Fruit fly (Drosophila melanogaster) whole organism, embryonic: ENCODE measurements around the gene Ostgamma.

ENCODE experiments used
- Atf-2 ChIP-seq: fragments of 200-800 bp; sonication (Bioruptor generic); optimal IDR thresholded peaks from 2 replicates; lab custom pipeline; 2016; ENCODE audit warnings: missing biosample characterization, missing genetic modification characterization
- Atf3 ChIP-seq: fragments of 200-800 bp; sonication (Bioruptor generic); optimal IDR thresholded peaks from 3 replicates; lab custom pipeline; 2016; ENCODE audit warnings: missing biosample characterization, missing genetic modification characterization
- B-H1 ChIP-seq: fragments of 200-800 bp; sonication (Bioruptor generic); IDR thresholded peaks from 3 replicates; pipeline ENCODE4 v1.3.6; 2022; ENCODE audit warnings: missing biosample characterization, missing genetic modification characterization
- Bgb ChIP-seq: fragments of 200-800 bp; sonication (Bioruptor generic); IDR thresholded peaks from 2 replicates; pipeline ENCODE4 v1.3.6; 2022; ENCODE audit warnings: missing biosample characterization, missing genetic modification characterization; ENCODE audit not compliant: partially characterized antibody
- C15 ChIP-seq: fragments of 200-800 bp; sonication (Bioruptor generic); IDR thresholded peaks from 3 replicates; pipeline ENCODE4 v1.3.6; 2022; ENCODE audit warnings: missing biosample characterization, missing genetic modification characterization
- CG10267 ChIP-seq: fragments of 200-800 bp; sonication (Bioruptor generic); optimal IDR thresholded peaks from 2 replicates; lab custom pipeline; 2018; ENCODE audit warnings: missing biosample characterization, mild to moderate bottlenecking, missing genetic modification characterization, moderate library complexity
- CG10565 ChIP-seq: fragments of 200-800 bp; sonication (Bioruptor generic); optimal IDR thresholded peaks from 3 replicates; lab custom pipeline; 2016; ENCODE audit warnings: missing biosample characterization, mild to moderate bottlenecking, missing genetic modification characterization
- CG10979 ChIP-seq: fragments of 200-800 bp; sonication (Bioruptor generic); optimal IDR thresholded peaks from 2 replicates; lab custom pipeline; 2018; ENCODE audit warnings: missing biosample characterization, mild to moderate bottlenecking, missing genetic modification characterization, moderate library complexity
- CG11504 ChIP-seq: fragments of 200-800 bp; sonication (Bioruptor generic); optimal IDR thresholded peaks from 3 replicates; lab custom pipeline; 2019; ENCODE audit warnings: missing biosample characterization, mild to moderate bottlenecking, missing genetic modification characterization, moderate library complexity
- CG13123 ChIP-seq: fragments of 200-800 bp; sonication (Bioruptor generic); optimal IDR thresholded peaks from 2 replicates; lab custom pipeline; 2016; ENCODE audit warnings: missing biosample characterization, missing genetic modification characterization
- CG13775 ChIP-seq: fragments of 200-800 bp; sonication (Bioruptor generic); optimal IDR thresholded peaks from 3 replicates; lab custom pipeline; 2017; ENCODE audit warnings: missing biosample characterization, mild to moderate bottlenecking, missing genetic modification characterization
- CG14667 ChIP-seq: fragments of 200-800 bp; sonication (Bioruptor generic); IDR thresholded peaks from 2 replicates; pipeline ENCODE4 v1.3.6; 2022; ENCODE audit warnings: missing biosample characterization, missing genetic modification characterization
- CG16779 ChIP-seq: fragments of 200-800 bp; sonication (Bioruptor generic); IDR thresholded peaks from 2 replicates; pipeline ENCODE4 v1.3.6; 2022; ENCODE audit warnings: missing biosample characterization, missing genetic modification characterization
- CG17568 ChIP-seq: fragments of 200-800 bp; sonication (Bioruptor generic); optimal IDR thresholded peaks from 2 replicates; lab custom pipeline; 2018; ENCODE audit warnings: missing biosample characterization, mild to moderate bottlenecking, missing genetic modification characterization, moderate library complexity
- CG2889 ChIP-seq: fragments of 200-800 bp; sonication (Bioruptor generic); IDR thresholded peaks from 3 replicates; pipeline ENCODE4 v1.3.6; 2022; ENCODE audit warnings: missing biosample characterization, missing genetic modification characterization
- CG3065 ChIP-seq: fragments of 200-800 bp; sonication (Bioruptor generic); optimal IDR thresholded peaks from 2 replicates; lab custom pipeline; 2016; ENCODE audit warnings: missing biosample characterization, missing genetic modification characterization
- CG4282 ChIP-seq: fragments of 200-800 bp; sonication (Bioruptor generic); optimal IDR thresholded peaks from 2 replicates; lab custom pipeline; 2016; ENCODE audit warnings: missing biosample characterization, missing genetic modification characterization
- CG4854 ChIP-seq: fragments of 200-800 bp; sonication (Bioruptor generic); optimal IDR thresholded peaks from 2 replicates; lab custom pipeline; 2016; ENCODE audit warnings: missing biosample characterization, missing genetic modification characterization, inconsistent platforms
- CG5180 ChIP-seq: fragments of 200-800 bp; sonication (Bioruptor generic); optimal IDR thresholded peaks from 3 replicates; lab custom pipeline; 2017; ENCODE audit warnings: missing biosample characterization, missing genetic modification characterization, mild to moderate bottlenecking, moderate library complexity, missing genetic modification reagents
- CG6272 ChIP-seq: fragments of 200-800 bp; sonication (Bioruptor generic); IDR thresholded peaks from 2 replicates; pipeline ENCODE4 v1.3.6; 2022; ENCODE audit warnings: missing biosample characterization, missing genetic modification characterization
- CG6654 ChIP-seq: fragments of 200-800 bp; sonication (Bioruptor generic); optimal IDR thresholded peaks from 2 replicates; lab custom pipeline; 2017; ENCODE audit warnings: missing biosample characterization, mild to moderate bottlenecking, missing genetic modification characterization
- CG6765 ChIP-seq: fragments of 200-800 bp; sonication (Bioruptor generic); optimal IDR thresholded peaks from 3 replicates; lab custom pipeline; 2017; ENCODE audit warnings: missing biosample characterization, mild to moderate bottlenecking, missing genetic modification characterization
- CG6854 ChIP-seq: fragments of 200-800 bp; sonication (Bioruptor generic); optimal IDR thresholded peaks from 3 replicates; lab custom pipeline; 2017; ENCODE audit warnings: missing biosample characterization, mild to moderate bottlenecking, missing genetic modification characterization
- CG7963 ChIP-seq: fragments of 200-800 bp; sonication (Bioruptor generic); IDR thresholded peaks from 3 replicates; pipeline ENCODE4 v1.3.6; 2022; ENCODE audit warnings: missing biosample characterization, missing genetic modification characterization; ENCODE audit not compliant: partially characterized antibody
- CG9876 ChIP-seq: fragments of 200-800 bp; sonication (Bioruptor generic); optimal IDR thresholded peaks from 2 replicates; lab custom pipeline; 2016; ENCODE audit warnings: missing biosample characterization, missing genetic modification characterization
- D19B ChIP-seq: fragments of 200-800 bp; sonication (Bioruptor generic); optimal IDR thresholded peaks from 2 replicates; lab custom pipeline; 2017; ENCODE audit warnings: missing biosample characterization, mild to moderate bottlenecking, missing genetic modification characterization
- Doc2 ChIP-seq: fragments of 200-800 bp; sonication (Bioruptor generic); IDR thresholded peaks from 2 replicates; pipeline ENCODE4 v1.3.6; 2022; ENCODE audit warnings: missing biosample characterization, missing genetic modification characterization
- Drgx ChIP-seq: fragments of 200-800 bp; sonication (Bioruptor generic); IDR thresholded peaks from 2 replicates; pipeline ENCODE4 v1.3.6; 2022; ENCODE audit warnings: missing biosample characterization, missing genetic modification characterization
- Fer1 ChIP-seq: fragments of 200-800 bp; sonication (Bioruptor generic); optimal IDR thresholded peaks from 2 replicates; lab custom pipeline; 2017; ENCODE audit warnings: missing biosample characterization, mild to moderate bottlenecking, missing genetic modification characterization
- Fer2 ChIP-seq: fragments of 200-800 bp; sonication (Bioruptor generic); optimal IDR thresholded peaks from 2 replicates; lab custom pipeline; 2018; ENCODE audit warnings: missing biosample characterization, mild to moderate bottlenecking, missing genetic modification characterization, moderate library complexity
- al ChIP-seq: fragments of 200-800 bp; sonication (Bioruptor generic); IDR thresholded peaks from 2 replicates; pipeline ENCODE4 v1.3.6; 2022; ENCODE audit warnings: missing biosample characterization, missing genetic modification characterization
- az2 ChIP-seq: fragments of 200-800 bp; sonication (Bioruptor generic); optimal IDR thresholded peaks from 3 replicates; lab custom pipeline; 2016; ENCODE audit warnings: missing biosample characterization, missing genetic modification characterization
- ci ChIP-seq: fragments of 200-800 bp; sonication (Bioruptor generic); IDR thresholded peaks from 3 replicates; pipeline ENCODE4 v1.3.6; 2022; ENCODE audit warnings: missing biosample characterization, missing genetic modification characterization
- dm ChIP-seq: fragments of 200-800 bp; sonication (Bioruptor generic); optimal IDR thresholded peaks from 3 replicates; lab custom pipeline; 2016; ENCODE audit warnings: missing biosample characterization, missing genetic modification characterization
- fru ChIP-seq: fragments of >200 bp; optimal IDR thresholded peaks from 2 replicates; lab custom pipeline; 2017
- gcm ChIP-seq: fragments of 200-800 bp; sonication (Bioruptor generic); optimal IDR thresholded peaks from 2 replicates; lab custom pipeline; 2019; ENCODE audit warnings: missing biosample characterization, mild to moderate bottlenecking, missing genetic modification characterization, moderate library complexity
- gfzf ChIP-seq: fragments of 200-800 bp; sonication (Bioruptor generic); optimal IDR thresholded peaks from 2 replicates; lab custom pipeline; 2016; ENCODE audit warnings: missing biosample characterization, mild to moderate bottlenecking, missing genetic modification characterization, moderate library complexity
- gsb-n ChIP-seq: fragments of 200-800 bp; sonication (Bioruptor generic); optimal IDR thresholded peaks from 3 replicates; lab custom pipeline; 2018; ENCODE audit warnings: missing biosample characterization, mild to moderate bottlenecking, missing genetic modification characterization
- hkb ChIP-seq, 2 experiments: fragments of 200-800 bp in 1 of 2; fragments of >200 bp in 1 of 2; sonication (Bioruptor generic) in 1 of 2; IDR thresholded peaks in 1 of 2; optimal IDR thresholded peaks in 1 of 2; 2 replicates each; pipeline versions ENCODE4 v1.3.6 to Lab custom; 2017 to 2022; ENCODE audit warnings: missing biosample characterization in 1 of 2, missing genetic modification characterization in 1 of 2
- ind ChIP-seq: fragments of 200-800 bp; sonication (Bioruptor generic); optimal IDR thresholded peaks from 3 replicates; lab custom pipeline; 2016; ENCODE audit warnings: missing biosample characterization, missing genetic modification characterization
- lov ChIP-seq, 2 experiments: fragments of 200-800 bp in 1 of 2; fragments of >200 bp in 1 of 2; sonication (Bioruptor generic) in 1 of 2; IDR thresholded peaks in 1 of 2; optimal IDR thresholded peaks in 1 of 2; 2 replicates in 1 of 2; 3 replicates in 1 of 2; pipeline versions ENCODE4 v1.3.6 to Lab custom; 2017 to 2022; ENCODE audit warnings: missing biosample characterization in 1 of 2, missing genetic modification characterization in 1 of 2
- mam ChIP-seq: fragments of 200-800 bp; sonication (Bioruptor generic); optimal IDR thresholded peaks from 3 replicates; lab custom pipeline; 2016; ENCODE audit warnings: missing biosample characterization, missing genetic modification characterization
- pzg ChIP-seq: fragments of 200-800 bp; sonication (Bioruptor generic); optimal IDR thresholded peaks from 3 replicates; lab custom pipeline; 2018; ENCODE audit warnings: missing biosample characterization, mild to moderate bottlenecking, missing genetic modification characterization, moderate library complexity
- sens ChIP-seq: fragments of 200-800 bp; sonication (Bioruptor generic); peaks from one replicate; lab custom pipeline; 2016; ENCODE audit warnings: missing biosample characterization, missing genetic modification characterization
- tap ChIP-seq: fragments of 200-800 bp; optimal IDR thresholded peaks from 3 replicates; lab custom pipeline; 2019; ENCODE audit warnings: missing biosample characterization, mild to moderate bottlenecking, missing genetic modification characterization, moderate library complexity
- wor ChIP-seq: fragments of 200-800 bp; sonication (Bioruptor generic); IDR thresholded peaks from 2 replicates; pipeline ENCODE4 v1.3.6; 2022; ENCODE audit warnings: missing biosample characterization, missing genetic modification characterization
- zen2 ChIP-seq: fragments of 200-800 bp; sonication (Bioruptor generic); IDR thresholded peaks from 3 replicates; pipeline ENCODE4 v1.3.6; 2022; ENCODE audit warnings: missing biosample characterization, missing genetic modification characterization; ENCODE audit not compliant: partially characterized antibody
- zfh2 ChIP-seq: fragments of 200-800 bp; sonication (Bioruptor generic); optimal IDR thresholded peaks from 2 replicates; lab custom pipeline; 2016; ENCODE audit warnings: missing biosample characterization, missing genetic modification characterization

Gene Ostgamma

DNA sequence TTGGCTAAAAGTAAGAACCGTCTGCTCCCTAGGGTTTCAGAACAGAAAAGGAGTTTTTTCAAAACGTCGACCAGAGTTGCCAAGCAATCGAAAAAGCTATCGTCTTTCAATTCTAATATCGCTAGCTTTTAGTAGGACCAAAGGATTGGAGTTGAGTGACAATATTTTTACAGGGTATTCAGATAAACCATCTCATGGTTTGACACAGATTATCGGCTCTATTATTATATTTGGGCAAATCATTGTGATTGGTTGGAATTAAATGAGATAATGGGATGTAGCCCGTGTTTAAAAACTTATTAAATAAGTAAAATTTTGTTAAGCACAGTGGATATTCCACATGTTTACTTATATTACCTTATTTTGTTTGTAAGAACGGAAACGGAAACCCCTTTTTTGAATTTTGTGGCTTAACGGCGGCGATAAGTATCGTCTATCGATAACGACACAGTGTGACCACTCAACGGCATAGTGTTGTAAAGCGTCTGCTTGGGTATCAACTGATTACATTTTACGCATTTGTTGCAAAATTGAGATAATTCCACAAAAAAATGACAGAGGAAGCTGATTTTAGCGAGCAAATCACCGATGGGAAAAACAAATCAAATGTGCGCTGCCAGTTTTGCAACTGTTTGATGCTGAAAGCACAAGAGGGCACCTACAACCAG, 12.0 kb upstream of the Ostgamma start, which contains the start of the genes mtsh and strat (continued):
- peak; percentile 55 for TF ChIP-seq dm (GFP tag; lab: Kevin White, UChicago)
- TF ChIP-seq CG13775 (GFP tag; lab: Kevin White, UChicago): peak; percentile 61
- no peak for TF ChIP-seq Drgx (GFP tag; lab: Robert Waterston, UW)
- peak; percentile 16; the same call in 1 of the 3 replicates for TF ChIP-seq B-H1 (GFP tag; lab: Robert Waterston, UW)
- peak; percentile 95 for TF ChIP-seq CG10267 (tag; lab: Kevin White, UChicago)
- TF ChIP-seq wor: no peak
- no peak for TF ChIP-seq fru (lab: Kevin White, UChicago)
- peak; percentile 52 for TF ChIP-seq Atf-2 (GFP tag; lab: Kevin White, UChicago)
- peak; percentile 21 for TF ChIP-seq tap (tag; lab: Kevin White, UChicago)
- peak; percentile 63 for TF ChIP-seq CG4854 (GFP tag; lab: Kevin White, UChicago)
- TF ChIP-seq ind: peak; percentile 40
- no peak; the same call in 2 of the 3 replicates for TF ChIP-seq zen2 (GFP tag; lab: Robert Waterston, UW)
- TF ChIP-seq Bgb (GFP tag; lab: Robert Waterston, UW): peak; percentile 73
- TF ChIP-seq zfh2 (GFP tag; lab: Kevin White, UChicago): peak; percentile 33
- TF ChIP-seq CG6765 (GFP tag; lab: Kevin White, UChicago): peak; percentile 81
- no peak for TF ChIP-seq CG4282 (GFP tag; lab: Kevin White, UChicago)
- TF ChIP-seq CG2889 (GFP tag; lab: Robert Waterston, UW): no peak
- peak; percentile 50 for TF ChIP-seq gfzf
- TF ChIP-seq ci (GFP tag; lab: Robert Waterston, UW): peak; percentile 89
- peak; percentile 91 for TF ChIP-seq sens
- no peak for TF ChIP-seq CG6654 (GFP tag; lab: Kevin White, UChicago)
- peak; percentile 19 for TF ChIP-seq az2 (GFP tag; lab: Kevin White, UChicago)
- TF ChIP-seq pzg: peak; percentile 84
- TF ChIP-seq Fer2: peak; percentile 31
- TF ChIP-seq mam (GFP tag; lab: Kevin White, UChicago): peak; percentile 59

DNA sequence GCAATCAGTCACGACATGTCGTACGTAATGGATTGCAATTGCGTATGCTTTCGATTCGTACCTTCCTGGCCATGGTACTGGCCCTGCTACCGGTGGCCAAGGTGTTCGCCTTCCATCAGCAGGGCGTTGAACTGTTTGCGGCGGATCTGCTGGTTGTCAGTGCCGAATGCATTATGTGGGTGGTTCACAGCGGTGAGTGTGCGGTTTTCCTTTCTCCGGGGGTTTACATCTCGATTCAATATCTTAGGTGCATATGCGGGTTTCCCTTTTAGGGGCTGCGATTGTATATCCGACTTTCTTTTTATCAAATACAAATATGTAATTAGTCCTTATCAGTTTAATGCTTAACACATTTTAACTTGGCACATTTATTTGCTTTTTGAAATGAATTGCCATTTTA, 3.7 kb upstream of the Ostgamma start:
- TF ChIP-seq CG6272: 0 out of 2 replicates have a peak, but pooled peaks have one; percentile 7
- peak; percentile 79 for TF ChIP-seq gcm (GFP tag; lab: Kevin White, UChicago)
- no peak for TF ChIP-seq C15
- TF ChIP-seq al (GFP tag; lab: Robert Waterston, UW): no peak
- no peak for TF ChIP-seq CG17568 (GFP tag; lab: Kevin White, UChicago)
- TF ChIP-seq lov (optimal IDR thresholded peaks at IDR 0.05; lab: Kevin White, UChicago): no peak
- 0 out of 3 replicates have a peak, but pooled peaks have one; percentile 21 for TF ChIP-seq lov (GFP tag; IDR thresholded peaks at IDR 0.05; lab: Robert Waterston, UW)
- no peak for TF ChIP-seq CG10979 (tag; lab: Kevin White, UChicago)
- no peak for TF ChIP-seq Fer1 (GFP tag; lab: Kevin White, UChicago)
- TF ChIP-seq CG7963: 0 out of 3 replicates have a peak, but pooled peaks have one; percentile 17
- no peak for TF ChIP-seq CG16779 (GFP tag; lab: Robert Waterston, UW)
- no peak for TF ChIP-seq Doc2 (GFP tag; lab: Robert Waterston, UW)
- no peak for TF ChIP-seq CG11504 (tag; lab: Kevin White, UChicago)

DNA sequence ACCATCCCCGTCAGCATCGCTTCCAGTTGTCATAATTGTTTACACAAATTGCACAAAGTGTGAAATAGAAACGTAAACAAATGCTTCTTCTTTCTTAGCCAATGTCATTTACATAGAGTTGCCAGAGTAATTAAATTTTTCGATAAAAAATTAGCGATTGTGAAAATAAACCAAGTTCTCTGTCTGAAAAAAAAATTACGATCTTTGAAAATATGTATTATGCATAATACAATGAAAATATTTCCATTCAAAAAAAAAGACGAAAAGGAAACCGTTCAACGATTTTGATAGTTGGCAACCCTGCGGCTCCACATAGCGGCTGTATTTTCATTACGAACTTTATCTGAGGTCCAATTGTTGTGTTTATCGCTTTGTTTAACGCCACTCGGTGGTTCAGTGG, 3.1 kb upstream of the Ostgamma start, which contains the start of the genes CG7810 and CG7806:
TSS of gene CG7810 (minus strand) at position 105 of the 400 bp plus-strand sequence.
TSS of gene CG7806 (plus strand) at position 309 of the 400 bp plus-strand sequence.
- no peak for TF ChIP-seq D19B (GFP tag; lab: Kevin White, UChicago)
- TF ChIP-seq CG13123 (GFP tag; lab: Kevin White, UChicago): peak; percentile 91
- TF ChIP-seq hkb (optimal IDR thresholded peaks at IDR 0.05; lab: Kevin White, UChicago): no peak
- peak; percentile 95 for TF ChIP-seq hkb (GFP tag; IDR thresholded peaks at IDR 0.05; lab: Robert Waterston, UW)
- peak; percentile 66 for TF ChIP-seq CG6854
- no peak for TF ChIP-seq fru (lab: Kevin White, UChicago)
- TF ChIP-seq CG14667 (GFP tag; lab: Robert Waterston, UW): peak; percentile 73
- peak; percentile 46 for TF ChIP-seq CG9876 (GFP tag; lab: Kevin White, UChicago)
- TF ChIP-seq CG3065: peak; percentile 78
- peak; percentile 78 for TF ChIP-seq Atf3 (GFP tag; lab: Kevin White, UChicago)
- TF ChIP-seq gsb-n (tag; lab: Kevin White, UChicago): peak; percentile 90
- peak; percentile 10 for TF ChIP-seq CG10565 (GFP tag; lab: Kevin White, UChicago)
- peak; percentile 66 for TF ChIP-seq CG5180
